Fruit fly (Drosophila melanogaster): ENCODE measurements around the gene Pvf3.
A peak's percentile ranks its signal among the peaks of the same experiment; 100 is the strongest.

Gene Pvf3

DNA sequence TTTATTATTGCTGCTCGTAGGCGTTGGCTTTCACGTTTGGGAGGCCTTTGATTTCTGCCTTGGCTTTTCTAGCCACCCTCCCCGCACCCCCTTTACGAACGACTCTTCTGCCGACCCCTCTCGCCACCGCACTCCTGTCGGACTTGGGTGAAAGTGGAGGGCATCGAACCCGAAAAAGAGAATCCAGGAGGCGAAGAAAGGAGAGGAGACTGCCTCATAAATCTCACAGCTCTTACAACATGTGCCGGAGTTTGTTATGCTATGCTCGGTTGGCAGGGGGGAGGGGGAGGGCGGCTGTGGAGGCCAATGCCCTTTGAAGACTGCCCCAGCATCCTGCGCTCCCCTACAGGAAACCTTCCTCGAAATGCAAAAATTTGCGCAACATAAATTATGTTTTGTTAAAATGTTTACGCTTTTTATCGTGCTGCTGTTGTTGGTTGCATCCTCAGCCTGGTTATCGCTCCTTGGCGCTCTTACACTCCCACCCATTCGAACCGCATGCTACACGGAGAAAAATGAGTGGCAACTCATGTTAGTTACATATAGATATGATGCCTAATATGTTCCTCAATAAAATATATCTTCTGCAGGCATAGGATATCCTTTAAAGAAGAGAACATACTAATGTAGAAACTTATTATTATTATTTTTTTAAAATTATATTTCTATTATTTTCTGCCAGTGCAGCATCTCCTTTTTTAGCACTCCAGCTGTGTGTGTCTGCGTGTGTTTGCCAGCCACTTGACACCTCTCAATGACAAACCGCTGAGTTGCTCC is 53.1 kb downstream of the Pvf3 start (continued):
- TF ChIP-seq Sox14 (GFP tag; optimal IDR thresholded peaks at IDR 0.05) (no peak), vri (GFP tag; optimal IDR thresholded peaks at IDR 0.05) (peak; percentile 28), Hr38 (GFP tag; optimal IDR thresholded peaks at IDR 0.05) (no peak), CG11902 (GFP tag; optimal IDR thresholded peaks at IDR 0.05) (peak; percentile 47), CG6276 (GFP tag; optimal IDR thresholded peaks at IDR 0.05) (peak; percentile 44), dac (GFP tag; optimal IDR thresholded peaks at IDR 0.05) (no peak), CG15336 (GFP tag; IDR thresholded peaks at IDR 0.05) (peak; percentile 62), CG32006 (GFP tag; optimal IDR thresholded peaks at IDR 0.05) (peak; percentile 54), CG1621 (tag; optimal IDR thresholded peaks at IDR 0.05) (peak; percentile 31), CG8632 (GFP tag; optimal IDR thresholded peaks at IDR 0.05) (peak; percentile 64), esn (GFP tag; optimal IDR thresholded peaks at IDR 0.05) (peak; percentile 75), eg (GFP tag; IDR thresholded peaks at IDR 0.05) (peak; percentile 59), CG6163 (GFP tag; IDR thresholded peaks at IDR 0.05) (peak; percentile 76)

- TF ChIP-seq Sox15 (GFP tag; optimal IDR thresholded peaks at IDR 0.05): no peak
- peak; percentile 2 for TF ChIP-seq CG10631 (GFP tag; optimal IDR thresholded peaks at IDR 0.05)
- TF ChIP-seq esn (GFP tag; optimal IDR thresholded peaks at IDR 0.05): no peak
- peak; percentile 35 for TF ChIP-seq OdsH (GFP tag; optimal IDR thresholded peaks at IDR 0.05)
- TF ChIP-seq CG32006 (GFP tag; optimal IDR thresholded peaks at IDR 0.05): peak; percentile 52
- no peak for TF ChIP-seq CG16779 (tag; optimal IDR thresholded peaks at IDR 0.05)
- TF ChIP-seq CG8319 (GFP tag; optimal IDR thresholded peaks at IDR 0.05): no peak
- TF ChIP-seq CG4318 (GFP tag; optimal IDR thresholded peaks at IDR 0.05): no peak
- no peak for TF ChIP-seq CG10669 (GFP tag; optimal IDR thresholded peaks at IDR 0.05)
- peak; percentile 60 for TF ChIP-seq Eip78C (GFP tag)
- no peak for TF ChIP-seq fd59A (GFP tag; optimal IDR thresholded peaks at IDR 0.05)
- TF ChIP-seq acj6 (GFP tag; optimal IDR thresholded peaks at IDR 0.05): no peak
- TF ChIP-seq svp (GFP tag): no peak
- no peak for TF ChIP-seq salr (GFP tag; optimal IDR thresholded peaks at IDR 0.05)
- TF ChIP-seq Sox102F (GFP tag; optimal IDR thresholded peaks at IDR 0.05): no peak
- TF ChIP-seq Gug (GFP tag; IDR thresholded peaks at IDR 0.05): 0 out of 2 replicates have a peak, but pooled peaks have one; percentile 31
- no peak for TF ChIP-seq Smox (GFP tag; optimal IDR thresholded peaks at IDR 0.05)
- TF ChIP-seq CG6276 (GFP tag; optimal IDR thresholded peaks at IDR 0.05): peak; percentile 33
- peak; percentile 7 for TF ChIP-seq Ets96B (tag; optimal IDR thresholded peaks at IDR 0.05)
- TF ChIP-seq Eip93F (GFP tag; optimal IDR thresholded peaks at IDR 0.05): no peak
- no peak for TF ChIP-seq CG31627 (GFP tag; optimal IDR thresholded peaks at IDR 0.05)
- TF ChIP-seq Hr4 (GFP tag; optimal IDR thresholded peaks at IDR 0.05): peak; percentile 27
- TF ChIP-seq lz (GFP tag; optimal IDR thresholded peaks at IDR 0.05): no peak
- TF ChIP-seq CG6854 (GFP tag; optimal IDR thresholded peaks at IDR 0.05): no peak
- TF ChIP-seq spab (GFP tag; optimal IDR thresholded peaks at IDR 0.05): peak; percentile 23
- 0 out of 3 replicates have a peak, but pooled peaks have one; percentile 20 for TF ChIP-seq CG8119 (GFP tag; IDR thresholded peaks at IDR 0.05)
- TF ChIP-seq CG1621 (tag; optimal IDR thresholded peaks at IDR 0.05): no peak
- peak; percentile 47; the same call in 1 of the 2 replicates for TF ChIP-seq CG11294 (GFP tag; IDR thresholded peaks at IDR 0.05)
- TF ChIP-seq Eip75B (GFP tag; optimal IDR thresholded peaks at IDR 0.05): no peak
- TF ChIP-seq CG3919 (GFP tag; optimal IDR thresholded peaks at IDR 0.05): peak; percentile 1
- peak; percentile 8 to 20 for TF ChIP-seq ss (GFP tag; optimal IDR thresholded peaks at IDR 0.05)
- peak; percentile 31 for TF ChIP-seq CG6808 (GFP tag; optimal IDR thresholded peaks at IDR 0.05)
- no peak for TF ChIP-seq CG8632 (GFP tag; optimal IDR thresholded peaks at IDR 0.05)
- no peak for TF ChIP-seq pdm3 (GFP tag; optimal IDR thresholded peaks at IDR 0.05)
- TF ChIP-seq CG7368 (GFP tag; optimal IDR thresholded peaks at IDR 0.05): no peak
- peak; percentile 9 for TF ChIP-seq dac (GFP tag; optimal IDR thresholded peaks at IDR 0.05)
- TF ChIP-seq vri (GFP tag; optimal IDR thresholded peaks at IDR 0.05): no peak
- TF ChIP-seq Sox14 (GFP tag; optimal IDR thresholded peaks at IDR 0.05): no peak
- TF ChIP-seq Ets21C (GFP tag; optimal IDR thresholded peaks at IDR 0.05): no peak
- TF ChIP-seq topi (GFP tag; optimal IDR thresholded peaks at IDR 0.05): no peak
- no peak for TF ChIP-seq CG11902 (GFP tag; optimal IDR thresholded peaks at IDR 0.05)
- TF ChIP-seq Met (GFP tag; optimal IDR thresholded peaks at IDR 0.05): no peak
- no peak for TF ChIP-seq cyc (GFP tag; optimal IDR thresholded peaks at IDR 0.05)
- no peak for TF ChIP-seq CG9139 (GFP tag; optimal IDR thresholded peaks at IDR 0.05)
- 0 out of 3 replicates have a peak, but pooled peaks have one; percentile 29 for TF ChIP-seq CG6163 (GFP tag; IDR thresholded peaks at IDR 0.05)
Measured at dm6 chr2L:7100830-7101229, 56.7 kb downstream of the Pvf3 start.
